Worm (Caenorhabditis elegans) whole organism, L2 larva: Measurements from ENCODE around the gene col-155.

Experiments used
- aly-2 ChIP-seq: fragments of 150-350 bp; optimal IDR thresholded peaks from 2 replicates; lab custom pipeline; 2014; ENCODE audit warnings: missing biosample characterization, missing genetic modification characterization
- blmp-1 ChIP-seq: sonication (generic microtip); optimal IDR thresholded peaks from 2 replicates; lab custom pipeline; 2017; ENCODE audit warnings: missing genetic modification characterization, mild to moderate bottlenecking, missing compliant biosample characterization, antibody characterized with exemption, moderate library complexity; ENCODE audit not compliant: insufficient read depth
- ceh-82 ChIP-seq: fragments of 150-350 bp; optimal IDR thresholded peaks from 2 replicates; lab custom pipeline; 2014; ENCODE audit warnings: missing biosample characterization, missing genetic modification characterization
- fos-1 ChIP-seq: fragments of 150-350 bp; optimal IDR thresholded peaks from 2 replicates; lab custom pipeline; 2014; ENCODE audit warnings: missing biosample characterization, missing genetic modification characterization
- lsy-2 ChIP-seq, 2 experiments: fragments of 150-350 bp in 1 of 2; sonication (generic microtip) in 1 of 2; optimal IDR thresholded peaks; 2 replicates each; lab custom pipeline; 2014 to 2017; ENCODE audit warnings: missing biosample characterization in 2 of 2, missing genetic modification characterization in 2 of 2
- nhr-23 ChIP-seq: fragments of 150-350 bp; optimal IDR thresholded peaks from 2 replicates; lab custom pipeline; 2014; ENCODE audit warnings: missing biosample characterization, missing genetic modification reagents, missing genetic modification characterization
- nhr-25 ChIP-seq: fragments of 150-350 bp; sonication (generic microtip); optimal IDR thresholded peaks from 3 replicates; lab custom pipeline; 2014; ENCODE audit warnings: missing biosample characterization, missing genetic modification characterization
- nhr-6 ChIP-seq: fragments of 150-350 bp; optimal IDR thresholded peaks from 2 replicates; lab custom pipeline; 2014; ENCODE audit warnings: missing biosample characterization, missing genetic modification characterization
- nhr-77 ChIP-seq: fragments of 150-350 bp; optimal IDR thresholded peaks from 2 replicates; lab custom pipeline; 2014; ENCODE audit warnings: missing biosample characterization, missing genetic modification characterization
- sem-4 ChIP-seq: fragments of 150-350 bp; optimal IDR thresholded peaks from 2 replicates; lab custom pipeline; 2014; ENCODE audit warnings: missing biosample characterization, missing genetic modification reagents, missing genetic modification characterization
- skn-1 ChIP-seq: sonication (generic microtip); optimal IDR thresholded peaks from 2 replicates; lab custom pipeline; 2017; ENCODE audit warnings: missing biosample characterization, missing genetic modification characterization
- unc-55 ChIP-seq: fragments of 150-350 bp; sonication (generic microtip); optimal IDR thresholded peaks from 3 replicates; lab custom pipeline; 2014; ENCODE audit warnings: missing biosample characterization, missing genetic modification reagents, missing genetic modification characterization
- unc-62 ChIP-seq: fragments of 150-350 bp; optimal IDR thresholded peaks from 2 replicates; lab custom pipeline; 2014; ENCODE audit warnings: missing biosample characterization, missing genetic modification reagents, missing genetic modification characterization
- ztf-11 ChIP-seq: sonication (generic microtip); optimal IDR thresholded peaks from 2 replicates; lab custom pipeline; 2017; ENCODE audit warnings: missing biosample characterization, missing genetic modification characterization

ce11 chrV:11389776-11390175 lies at the start of gene col-155:
- no peak for TF ChIP-seq skn-1 (tag; lab: Kevin White, UChicago)
- no peak for TF ChIP-seq nhr-25
- TF ChIP-seq ztf-11: no peak
- no peak for TF ChIP-seq nhr-6
- TF ChIP-seq blmp-1 (tag; lab: Kevin White, UChicago): no peak
- no peak for TF ChIP-seq ceh-82 (tag; lab: Kevin White, UChicago)
- TF ChIP-seq aly-2: no peak
- no peak for TF ChIP-seq unc-55 (GFP tag; lab: Kevin White, UChicago)
- TF ChIP-seq fos-1: no peak
- no peak for TF ChIP-seq unc-62 (GFP tag; lab: Kevin White, UChicago)
- TF ChIP-seq nhr-23 (tag; lab: Kevin White, UChicago): no peak
- no peak for TF ChIP-seq lsy-2 (tag; optimal IDR thresholded peaks at IDR 0.05; lab: Kevin White, UChicago)
- TF ChIP-seq nhr-77 (tag; lab: Kevin White, UChicago): no peak
- no peak for TF ChIP-seq sem-4 (tag; lab: Kevin White, UChicago)
